Worm (Caenorhabditis elegans) whole organism, early embryonic: ENCODE results near the gene cpr-2.

Experiments
- ama-1 ChIP-seq: fragments of 150-350 bp; optimal IDR thresholded peaks from 2 replicates; lab custom pipeline; 2014
- hmg-4 ChIP-seq: fragments of 200-800 bp; sonication (Bioruptor generic); optimal IDR thresholded peaks from 2 replicates; lab custom pipeline; 2018; ENCODE audit warnings: mild to moderate bottlenecking, missing genetic modification characterization, missing compliant biosample characterization
- sea-1 ChIP-seq: fragments of 200-800 bp; sonication (Bioruptor generic); conservative IDR thresholded peaks from 2 replicates; pipeline ENCODE4 v1.3.6; 2022; ENCODE audit warnings: missing genetic modification characterization, missing compliant biosample characterization

ce11 chrV:16505828-16506227 lies 28.1 kb downstream of the cpr-2 start, which contains the start of gene nhr-54:
- TF ChIP-seq sea-1 (GFP tag; lab: Robert Waterston, UW) (no peak), ama-1 (lab: Kevin White, UChicago) (no peak), hmg-4 (GFP tag; lab: Kevin White, UChicago) (no peak)
